Fruit fly (Drosophila melanogaster): Measurements from ENCODE around the gene CG42675.
A peak's percentile ranks its signal among the peaks of the same experiment; 100 is the strongest.

CG42675 gene

dm6 chr3R:5841290-5841689, 27.9 kb downstream of the CG42675 start (continued):
- TF ChIP-seq mirr (GFP tag; optimal IDR thresholded peaks at IDR 0.05) = peak; percentile 75
- peak; percentile 74 for TF ChIP-seq sug (tag; optimal IDR thresholded peaks at IDR 0.05)
- peak; percentile 73 for TF ChIP-seq CG34376 (GFP tag; optimal IDR thresholded peaks at IDR 0.05)
- TF ChIP-seq odd (GFP tag; optimal IDR thresholded peaks at IDR 0.05) = no peak
- TF ChIP-seq CG4328 (GFP tag; optimal IDR thresholded peaks at IDR 0.05) = no peak
- no peak for TF ChIP-seq Nf-YB (GFP tag; optimal IDR thresholded peaks at IDR 0.05)
- no peak for TF ChIP-seq CG17802 (tag; optimal IDR thresholded peaks at IDR 0.05)
- TF ChIP-seq dysf (GFP tag; IDR thresholded peaks at IDR 0.05) = no peak
- TF ChIP-seq Mes4 (GFP tag; optimal IDR thresholded peaks at IDR 0.05) = no peak
- no peak for TF ChIP-seq repo (GFP tag; optimal IDR thresholded peaks at IDR 0.05)
- TF ChIP-seq Hr3 (GFP tag; optimal IDR thresholded peaks at IDR 0.05) = no peak
- TF ChIP-seq CG18011 (GFP tag; optimal IDR thresholded peaks at IDR 0.05) = no peak
- 0 out of 4 replicates have a peak, but pooled peaks have one; percentile 17 for TF ChIP-seq chinmo (GFP tag; IDR thresholded peaks at IDR 0.05; ENCODE audit: partially characterized antibody)
- peak; percentile 88 for TF ChIP-seq cwo (GFP tag; optimal IDR thresholded peaks at IDR 0.05)
- no peak for TF ChIP-seq fd102C (GFP tag; optimal IDR thresholded peaks at IDR 0.05)
- TF ChIP-seq CG13296 (GFP tag; optimal IDR thresholded peaks at IDR 0.05) = no peak
- TF ChIP-seq CG12219 (GFP tag; optimal IDR thresholded peaks at IDR 0.05) = no peak

DNA sequence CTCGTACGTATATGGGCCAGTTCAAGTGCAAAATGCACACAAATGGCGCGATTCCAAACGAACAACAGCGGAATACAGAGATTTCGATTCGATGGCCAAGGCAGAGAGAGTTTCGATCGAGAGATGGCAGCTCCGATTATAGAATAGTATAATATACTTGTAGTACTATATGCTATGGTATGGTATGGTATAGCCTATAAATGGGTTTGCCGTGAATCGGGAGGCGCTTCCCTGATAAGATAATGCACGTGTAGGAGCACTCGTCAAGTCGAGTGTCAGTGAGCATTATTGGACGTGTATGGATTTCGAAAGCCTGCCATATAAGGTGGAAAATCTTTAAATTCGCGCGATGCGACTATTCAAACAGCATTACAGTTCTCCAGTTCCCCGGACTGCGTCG, 30.1 kb downstream of the CG42675 start:
- TF ChIP-seq grn (GFP tag; optimal IDR thresholded peaks at IDR 0.05) = peak; percentile 12
- peak; percentile 64; the same call in 1 of the 3 replicates for TF ChIP-seq CG2199 (GFP tag; IDR thresholded peaks at IDR 0.05)
- no peak for TF ChIP-seq NC2α (GFP tag; optimal IDR thresholded peaks at IDR 0.05)

dm6 chr3R:5846570-5847270, 33.3 kb downstream of the CG42675 start, which contains the start of gene CG14676:
Gene CG14676 (plus strand): TSS chr3R:5847220.
- no peak for TF ChIP-seq CG8924 (tag; optimal IDR thresholded peaks at IDR 0.05)
- TF ChIP-seq ATbp (GFP tag; optimal IDR thresholded peaks at IDR 0.05) = no peak
- no peak for TF ChIP-seq CG12155 (GFP tag; optimal IDR thresholded peaks at IDR 0.05)
- TF ChIP-seq zfh2 (GFP tag; optimal IDR thresholded peaks at IDR 0.05) = no peak
- TF ChIP-seq usp (GFP tag; optimal IDR thresholded peaks at IDR 0.05) = no peak
- TF ChIP-seq otp (GFP tag; IDR thresholded peaks at IDR 0.05) = no peak
- TF ChIP-seq BtbVII (GFP tag; optimal IDR thresholded peaks at IDR 0.05) = no peak
- no peak for TF ChIP-seq CG6272 (GFP tag; IDR thresholded peaks at IDR 0.05)
- TF ChIP-seq CG11696 (GFP tag; IDR thresholded peaks at IDR 0.05) = no peak
- no peak for TF ChIP-seq CG9437 (GFP tag; optimal IDR thresholded peaks at IDR 0.05)
- TF ChIP-seq CG11504 (tag; optimal IDR thresholded peaks at IDR 0.05) = no peak
- TF ChIP-seq crc (GFP tag; optimal IDR thresholded peaks at IDR 0.05) = no peak
- no peak for TF ChIP-seq jigr1 (GFP tag; IDR thresholded peaks at IDR 0.05)
- TF ChIP-seq NC2β (GFP tag; optimal IDR thresholded peaks at IDR 0.05) = no peak
- TF ChIP-seq nau (GFP tag; optimal IDR thresholded peaks at IDR 0.05) = no peak
- TF ChIP-seq Mad (GFP tag; optimal IDR thresholded peaks at IDR 0.05) = no peak
- no peak for TF ChIP-seq wdn (GFP tag; IDR thresholded peaks at IDR 0.05)
- TF ChIP-seq Lim3 (GFP tag; IDR thresholded peaks at IDR 0.05) = no peak
